Fruit fly (Drosophila melanogaster): ENCODE measurements around the gene Srp14.

DNA sequence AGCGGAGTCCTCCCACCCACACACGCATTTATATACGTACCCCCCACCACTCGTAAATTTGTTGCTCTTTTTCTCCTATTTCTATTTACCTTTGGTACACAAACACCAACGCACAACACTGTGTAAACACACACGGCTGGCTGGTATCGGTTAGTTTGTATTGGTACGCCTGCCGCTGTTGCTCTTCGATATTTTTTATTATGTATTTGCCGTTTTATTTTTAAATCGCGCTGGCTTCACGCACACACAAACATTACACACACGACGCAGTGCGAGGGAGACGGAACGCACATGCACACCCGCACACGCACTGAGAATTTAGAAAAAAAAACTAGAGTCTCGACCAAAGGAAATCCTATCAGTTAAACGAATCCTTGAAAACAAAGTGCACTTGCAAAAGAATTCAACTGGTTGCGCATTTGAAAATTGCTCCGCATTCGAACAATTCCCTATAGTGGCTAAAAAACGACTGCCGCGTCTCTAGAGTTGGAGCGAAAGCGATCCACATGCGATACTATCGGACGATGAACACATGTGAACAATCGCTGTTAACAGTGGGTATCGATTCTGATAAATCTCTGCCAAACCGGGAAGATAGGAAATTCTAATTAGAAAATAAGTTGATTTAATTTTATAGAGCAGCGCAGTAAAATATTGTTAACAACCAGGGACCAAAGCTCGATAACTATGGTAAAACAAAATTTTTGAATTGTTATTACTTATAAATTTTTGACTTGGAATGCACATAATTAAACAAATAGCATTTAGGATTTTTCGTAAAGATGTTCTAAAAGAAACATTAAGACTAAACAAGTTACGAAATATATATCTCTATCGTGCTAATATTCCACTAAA lies 29.1 kb upstream of the Srp14 start:
- TF ChIP-seq CG34367 (tag; optimal IDR thresholded peaks at IDR 0.05), result peak; percentile 14
- no peak for TF ChIP-seq CG10348 (GFP tag; IDR thresholded peaks at IDR 0.05)
- TF ChIP-seq CG8301 (tag; optimal IDR thresholded peaks at IDR 0.05), result peak; percentile 33
- peak; percentile 63; the same call in 2 of the 3 replicates for TF ChIP-seq fd96Ca (GFP tag; IDR thresholded peaks at IDR 0.05)
- TF ChIP-seq Pif1B (GFP tag; optimal IDR thresholded peaks at IDR 0.05), result peak; percentile 64
- peak; percentile 69 for TF ChIP-seq CG12605 (GFP tag; IDR thresholded peaks at IDR 0.05)
- TF ChIP-seq D1 (tag; optimal IDR thresholded peaks at IDR 0.05), result no peak
- TF ChIP-seq Pif1A (GFP tag; optimal IDR thresholded peaks at IDR 0.05), result peak; percentile 38
- TF ChIP-seq EcR (GFP tag; optimal IDR thresholded peaks at IDR 0.05), result no peak

Measured in whole organism, pupa.